Worm (Caenorhabditis elegans): ENCODE measurements around the gene ufd-3.

Gene ufd-3

ce11 chrII:9921622-9922269, 18.8 kb upstream of the ufd-3 start, which contains the start of gene C05C10.2:
Gene C05C10.2, plus strand, starts transcription at chrII:9922219.
- TF ChIP-seq elt-4 (tag; optimal IDR thresholded peaks at IDR 0.05) (no peak), nfya-1 (tag; optimal IDR thresholded peaks at IDR 0.05) (peak; percentile 7)

DNA sequence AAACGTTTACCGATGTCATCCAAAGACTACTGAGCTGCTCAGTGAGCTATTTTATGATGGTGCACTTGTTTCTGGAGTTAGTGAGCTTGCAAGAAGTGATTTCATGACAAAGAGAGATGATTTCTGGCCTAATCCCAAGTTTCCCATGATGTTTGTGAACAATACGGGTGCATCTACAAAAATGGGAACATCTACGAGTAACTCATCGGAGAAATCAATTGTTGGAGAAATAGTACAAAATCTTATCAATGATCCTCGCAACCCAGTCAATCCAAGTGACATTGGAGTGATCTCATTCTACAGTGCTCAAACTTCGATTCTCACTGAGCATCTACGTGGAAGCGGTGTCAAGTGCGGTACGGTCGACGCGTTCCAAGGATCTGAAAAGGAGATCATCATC, 12.1 kb upstream of the ufd-3 start:
- TF ChIP-seq che-1 (tag; optimal IDR thresholded peaks at IDR 0.05) (no peak), rnt-1 (tag; optimal IDR thresholded peaks at IDR 0.05) (no peak), madf-2 (tag; optimal IDR thresholded peaks at IDR 0.05) (no peak), pax-1 (tag; optimal IDR thresholded peaks at IDR 0.05) (no peak), ceh-22 (tag; optimal IDR thresholded peaks at IDR 0.05) (no peak), ceh-9 (tag; optimal IDR thresholded peaks at IDR 0.05) (no peak), ceh-34 (tag; optimal IDR thresholded peaks at IDR 0.05) (no peak), K09A11.1 (tag; optimal IDR thresholded peaks at IDR 0.05; ENCODE audit: insufficient read depth) (no peak), Y22D7AL.16 (tag; optimal IDR thresholded peaks at IDR 0.05) (no peak), eyg-1 (tag; optimal IDR thresholded peaks at IDR 0.05) (no peak), lim-6 (tag; optimal IDR thresholded peaks at IDR 0.05) (no peak), pha-2 (tag; optimal IDR thresholded peaks at IDR 0.05) (no peak), fkh-10 (GFP tag; optimal IDR thresholded peaks at IDR 0.05) (no peak), unc-3 (GFP tag; conservative IDR thresholded peaks at IDR 0.05) (no peak), unc-3 (tag; optimal IDR thresholded peaks at IDR 0.05) (no peak), pag-3 (tag; optimal IDR thresholded peaks at IDR 0.05; ENCODE audit: borderline replicate concordance) (no peak), tbx-7 (tag; optimal IDR thresholded peaks at IDR 0.05) (no peak), odd-2 (tag; optimal IDR thresholded peaks at IDR 0.05) (no peak), ztf-16 (tag; optimal IDR thresholded peaks at IDR 0.05) (no peak)

DNA sequence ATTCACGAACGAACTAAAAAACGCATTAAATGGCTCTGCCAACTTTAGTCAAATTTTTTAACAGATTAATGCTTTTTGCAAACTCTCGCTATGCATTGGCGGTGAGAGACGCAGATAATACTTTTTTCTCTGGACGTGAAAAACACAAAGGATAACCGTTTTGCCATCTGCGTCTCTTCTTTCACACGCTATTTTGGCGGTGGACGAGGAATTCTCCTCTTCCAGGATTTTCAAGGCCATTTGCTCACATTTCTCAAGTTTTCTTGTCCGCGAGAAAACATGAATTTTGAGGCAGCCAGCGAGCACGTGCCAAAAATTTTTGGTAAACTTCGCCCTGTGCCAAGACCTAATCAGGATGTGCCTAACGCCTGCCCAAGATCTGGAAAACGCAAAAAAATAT, 9.5 kb upstream of the ufd-3 start:
- TF ChIP-seq syd-9 (tag; optimal IDR thresholded peaks at IDR 0.05) (no peak), elt-2 (tag; optimal IDR thresholded peaks at IDR 0.05) (no peak), ceh-9 (tag; optimal IDR thresholded peaks at IDR 0.05) (no peak), ref-2 (tag; optimal IDR thresholded peaks at IDR 0.05) (peak; percentile 36), sox-4 (tag; optimal IDR thresholded peaks at IDR 0.05) (no peak), ztf-16 (tag; optimal IDR thresholded peaks at IDR 0.05) (no peak), C38D4.7 (GFP tag; optimal IDR thresholded peaks at IDR 0.05) (no peak), madf-2 (tag; optimal IDR thresholded peaks at IDR 0.05) (no peak), ceh-2 (tag; optimal IDR thresholded peaks at IDR 0.05) (peak; percentile 22), ceh-22 (tag; optimal IDR thresholded peaks at IDR 0.05) (no peak), hlh-6 (tag; optimal IDR thresholded peaks at IDR 0.05) (no peak), mec-3 (tag; optimal IDR thresholded peaks at IDR 0.05; ENCODE audit: borderline replicate concordance) (no peak), ceh-19 (GFP tag; optimal IDR thresholded peaks at IDR 0.05) (no peak), pag-3 (tag; optimal IDR thresholded peaks at IDR 0.05; ENCODE audit: borderline replicate concordance) (no peak), dve-1 (tag; optimal IDR thresholded peaks at IDR 0.05) (no peak), pha-2 (tag; optimal IDR thresholded peaks at IDR 0.05) (no peak), lim-6 (tag; optimal IDR thresholded peaks at IDR 0.05) (no peak), ceh-48 (tag; optimal IDR thresholded peaks at IDR 0.05) (no peak), ceh-34 (tag; optimal IDR thresholded peaks at IDR 0.05) (no peak), hlh-13 (GFP tag; optimal IDR thresholded peaks at IDR 0.05) (no peak), ttx-3 (tag; optimal IDR thresholded peaks at IDR 0.05) (no peak), dmd-4 (tag; optimal IDR thresholded peaks at IDR 0.05; ENCODE audit: borderline replicate concordance) (no peak), tbx-2 (tag; optimal IDR thresholded peaks at IDR 0.05) (peak; percentile 67), fax-1 (tag; optimal IDR thresholded peaks at IDR 0.05) (no peak), ceh-18 (tag; optimal IDR thresholded peaks at IDR 0.05) (peak; percentile 4), gmeb-2 (tag; optimal IDR thresholded peaks at IDR 0.05) (no peak), tbx-7 (tag; optimal IDR thresholded peaks at IDR 0.05) (peak; percentile 27), pros-1 (tag; optimal IDR thresholded peaks at IDR 0.05) (no peak), elt-4 (tag; optimal IDR thresholded peaks at IDR 0.05) (no peak), lin-11 (tag; optimal IDR thresholded peaks at IDR 0.05) (no peak), eyg-1 (tag; optimal IDR thresholded peaks at IDR 0.05) (no peak), K02D7.2 (tag; optimal IDR thresholded peaks at IDR 0.05) (no peak), sox-2 (GFP tag; IDR thresholded peaks at IDR 0.05) (no peak), odd-2 (tag; optimal IDR thresholded peaks at IDR 0.05) (no peak), ceh-31 (tag; optimal IDR thresholded peaks at IDR 0.05) (peak; percentile 67), ceh-30 (tag; optimal IDR thresholded peaks at IDR 0.05) (no peak), pat-9 (tag; optimal IDR thresholded peaks at IDR 0.05) (no peak), F13H6.1 (tag; optimal IDR thresholded peaks at IDR 0.05) (no peak)
